Fruit fly (Drosophila melanogaster): ENCODE measurements around the gene PIG-K.

Gene PIG-K

dm6 chrX:2005840-2006239 lies 3.3 kb downstream of the PIG-K start (continued):
- TF ChIP-seq Hey (tag; optimal IDR thresholded peaks at IDR 0.05) (peak; percentile 27), p53 (GFP tag; optimal IDR thresholded peaks at IDR 0.05) (peak; percentile 49), nerfin-1 (tag; optimal IDR thresholded peaks at IDR 0.05) (peak; percentile 73), Ada2b (GFP tag; IDR thresholded peaks at IDR 0.05) (peak; percentile 37; the same call in 1 of the 2 replicates), CG3407 (GFP tag; optimal IDR thresholded peaks at IDR 0.05) (peak; percentile 22), CG10979 (tag; optimal IDR thresholded peaks at IDR 0.05) (peak; percentile 57), BEAF-32 (GFP tag; optimal IDR thresholded peaks at IDR 0.05) (no peak), Dip2 (GFP tag; IDR thresholded peaks at IDR 0.05) (peak; percentile 90), CG4854 (GFP tag; optimal IDR thresholded peaks at IDR 0.05) (peak; percentile 39), CG4404 (GFP tag; IDR thresholded peaks at IDR 0.05) (no peak), HmgZ (tag; optimal IDR thresholded peaks at IDR 0.05) (peak; percentile 41), zen (tag; optimal IDR thresholded peaks at IDR 0.05) (peak; percentile 49), vnd (GFP tag; IDR thresholded peaks at IDR 0.05; ENCODE audit: partially characterized antibody) (no peak), zfh1 (GFP tag; IDR thresholded peaks at IDR 0.05) (peak; percentile 72), CG14441 (GFP tag; IDR thresholded peaks at IDR 0.05) (peak; percentile 54; the same call in 1 of the 2 replicates), danr (GFP tag; IDR thresholded peaks at IDR 0.05) (no peak), Six4 (GFP tag; optimal IDR thresholded peaks at IDR 0.05) (peak; percentile 51), CG7839 (tag; optimal IDR thresholded peaks at IDR 0.05) (peak; percentile 67), lola (GFP tag; optimal IDR thresholded peaks at IDR 0.05) (no peak), sim (GFP tag; IDR thresholded peaks at IDR 0.05) (0 out of 2 replicates have a peak, but pooled peaks have one; percentile 19), cato (GFP tag; optimal IDR thresholded peaks at IDR 0.05; ENCODE audit: borderline replicate concordance) (peak; percentile 33), Nf-YA (GFP tag; IDR thresholded peaks at IDR 0.05) (no peak), pb (GFP tag; optimal IDR thresholded peaks at IDR 0.05) (peak; percentile 83), CG14860 (GFP tag; IDR thresholded peaks at IDR 0.05; ENCODE audit: partially characterized antibody) (no peak), CG8765 (GFP tag; IDR thresholded peaks at IDR 0.05) (no peak), CG10267 (tag; optimal IDR thresholded peaks at IDR 0.05) (peak; percentile 62), da (GFP tag; optimal IDR thresholded peaks at IDR 0.05) (peak; percentile 26), ap (GFP tag; IDR thresholded peaks at IDR 0.05) (peak; percentile 41; the same call in 1 of the 2 replicates), pita (GFP tag; optimal IDR thresholded peaks at IDR 0.05) (peak; percentile 16), CG15011 (GFP tag; optimal IDR thresholded peaks at IDR 0.05) (peak; percentile 65), CG30020 (tag; optimal IDR thresholded peaks at IDR 0.05) (peak; percentile 5), CG18599 (GFP tag; optimal IDR thresholded peaks at IDR 0.05) (peak; percentile 32), jigr1 (GFP tag; IDR thresholded peaks at IDR 0.05) (no peak), pros (GFP tag; optimal IDR thresholded peaks at IDR 0.05) (peak; percentile 14), zen2 (GFP tag; IDR thresholded peaks at IDR 0.05; ENCODE audit: partially characterized antibody) (no peak), CG7357 (GFP tag; IDR thresholded peaks at IDR 0.05) (no peak), CG2120 (GFP tag; optimal IDR thresholded peaks at IDR 0.05) (no peak), hth (optimal IDR thresholded peaks at IDR 0.05) (no peak), fru (optimal IDR thresholded peaks at IDR 0.05) (no peak), CG14710 (tag; optimal IDR thresholded peaks at IDR 0.05) (peak; percentile 80), D (optimal IDR thresholded peaks at IDR 0.05) (no peak), D (GFP tag; optimal IDR thresholded peaks at IDR 0.05) (peak; percentile 52)

dm6 chrX:2004114-2004513 lies 5.0 kb downstream of the PIG-K start:
- TF ChIP-seq CG30431 (GFP tag; optimal IDR thresholded peaks at IDR 0.05), result no peak
- no peak for TF ChIP-seq CG12071 (GFP tag; optimal IDR thresholded peaks at IDR 0.05)
- TF ChIP-seq CG4360 (GFP tag; IDR thresholded peaks at IDR 0.05), result peak; percentile 23; the same call in 1 of the 2 replicates
- TF ChIP-seq oc (tag; optimal IDR thresholded peaks at IDR 0.05), result no peak
- TF ChIP-seq Hr39 (optimal IDR thresholded peaks at IDR 0.05), result peak; percentile 92
- TF ChIP-seq crol (GFP tag; IDR thresholded peaks at IDR 0.05), result peak; percentile 49; the same call in 1 of the 2 replicates
- TF ChIP-seq odd (GFP tag; optimal IDR thresholded peaks at IDR 0.05), result no peak
- TF ChIP-seq CG17568 (GFP tag; optimal IDR thresholded peaks at IDR 0.05), result no peak
- TF ChIP-seq CG10267 (tag; optimal IDR thresholded peaks at IDR 0.05), result no peak
- no peak for TF ChIP-seq al (GFP tag; IDR thresholded peaks at IDR 0.05)
- no peak for TF ChIP-seq Vsx1 (GFP tag; optimal IDR thresholded peaks at IDR 0.05)
- peak; percentile 70; the same call in 2 of the 3 replicates for TF ChIP-seq sr (GFP tag; IDR thresholded peaks at IDR 0.05)
- no peak for TF ChIP-seq NK7.1 (GFP tag; optimal IDR thresholded peaks at IDR 0.05)
